Fruit fly (Drosophila melanogaster) whole organism, adult: Measurements from ENCODE around the gene CG10298.
A peak's percentile ranks its signal among the peaks of the same experiment; 100 is the strongest.

Experiments
- CG11617 ChIP-seq: fragments of 200-800 bp; sonication (Bioruptor generic); optimal IDR thresholded peaks from 2 replicates; lab custom pipeline; 2017; ENCODE audit warnings: mild to moderate bottlenecking, missing biosample characterization, missing genetic modification reagents, missing genetic modification characterization
- CG12768 ChIP-seq: fragments of 200-800 bp; sonication (Bioruptor generic); optimal IDR thresholded peaks from 2 replicates; lab custom pipeline; 2017; ENCODE audit warnings: missing biosample characterization, missing genetic modification characterization, mild to moderate bottlenecking, moderate library complexity, missing genetic modification reagents
- CG1620 ChIP-seq: fragments of 200-800 bp; sonication (Bioruptor generic); optimal IDR thresholded peaks from 2 replicates; lab custom pipeline; 2016; ENCODE audit warnings: missing biosample characterization, missing genetic modification characterization
- CG33017 ChIP-seq: fragments of 200-800 bp; sonication (Bioruptor generic); optimal IDR thresholded peaks from 2 replicates; lab custom pipeline; 2018; ENCODE audit warnings: missing biosample characterization, mild to moderate bottlenecking, missing genetic modification characterization, moderate library complexity
- CG5204 ChIP-seq: fragments of 200-800 bp; sonication (Bioruptor generic); optimal IDR thresholded peaks from 2 replicates; lab custom pipeline; 2016; ENCODE audit warnings: missing biosample characterization, missing genetic modification characterization
- CG7045 ChIP-seq: fragments of 200-800 bp; sonication (Bioruptor generic); optimal IDR thresholded peaks from 2 replicates; lab custom pipeline; 2017; ENCODE audit warnings: missing biosample characterization, mild to moderate bottlenecking, missing genetic modification characterization
- CG7101 ChIP-seq: fragments of 200-800 bp; sonication (Bioruptor generic); optimal IDR thresholded peaks from 2 replicates; lab custom pipeline; 2018; ENCODE audit warnings: missing biosample characterization, mild to moderate bottlenecking, missing genetic modification characterization, moderate library complexity
- Clk ChIP-seq: fragments of 200-800 bp; sonication (Bioruptor generic); optimal IDR thresholded peaks from 2 replicates; lab custom pipeline; 2017; ENCODE audit warnings: missing biosample characterization, missing genetic modification characterization
- Crg-1 ChIP-seq: fragments of 200-800 bp; sonication (Bioruptor generic); optimal IDR thresholded peaks from 2 replicates; lab custom pipeline; 2016; ENCODE audit warnings: missing biosample characterization, missing genetic modification characterization
- Hr96 ChIP-seq: fragments of 200-800 bp; sonication (Bioruptor generic); optimal IDR thresholded peaks from 2 replicates; lab custom pipeline; 2016; ENCODE audit warnings: missing biosample characterization, missing genetic modification characterization
- Mnt ChIP-seq: fragments of 200-800 bp; sonication (Bioruptor generic); optimal IDR thresholded peaks from 2 replicates; lab custom pipeline; 2016; ENCODE audit warnings: missing biosample characterization, mild to moderate bottlenecking, missing genetic modification characterization
- bab1 ChIP-seq: fragments of 200-800 bp; sonication (Bioruptor generic); optimal IDR thresholded peaks from 3 replicates; lab custom pipeline; 2019; ENCODE audit warnings: missing biosample characterization, mild to moderate bottlenecking, missing genetic modification characterization, moderate library complexity
- cic ChIP-seq: fragments of 200-800 bp; sonication (Bioruptor generic); optimal IDR thresholded peaks from 2 replicates; lab custom pipeline; 2017; ENCODE audit warnings: missing biosample characterization, mild to moderate bottlenecking, missing genetic modification characterization, moderate library complexity
- cnc ChIP-seq, 2 experiments: fragments of >200 bp; optimal IDR thresholded peaks; 2 replicates each; lab custom pipeline; 2017
- kay ChIP-seq: fragments of 200-800 bp; sonication (Bioruptor generic); peaks from one replicate; lab custom pipeline; 2016; ENCODE audit warnings: missing biosample characterization, missing genetic modification characterization, borderline replicate concordance
- ovo ChIP-seq: fragments of 200-800 bp; sonication (Bioruptor generic); optimal IDR thresholded peaks from 2 replicates; lab custom pipeline; 2016; ENCODE audit warnings: missing biosample characterization, missing genetic modification characterization
- pad ChIP-seq: fragments of 200-800 bp; sonication (Bioruptor generic); optimal IDR thresholded peaks from 3 replicates; lab custom pipeline; 2017; ENCODE audit warnings: missing biosample characterization, missing genetic modification characterization, mild to moderate bottlenecking, moderate library complexity, missing genetic modification reagents
- tj ChIP-seq: fragments of 200-800 bp; sonication (Bioruptor generic); optimal IDR thresholded peaks from 3 replicates; lab custom pipeline; 2017; ENCODE audit warnings: missing biosample characterization, mild to moderate bottlenecking, missing genetic modification characterization, moderate library complexity
- toe ChIP-seq: fragments of 200-800 bp; sonication (Bioruptor generic); optimal IDR thresholded peaks from 2 replicates; lab custom pipeline; 2016; ENCODE audit warnings: missing biosample characterization, missing genetic modification characterization

The CG10298 gene

DNA sequence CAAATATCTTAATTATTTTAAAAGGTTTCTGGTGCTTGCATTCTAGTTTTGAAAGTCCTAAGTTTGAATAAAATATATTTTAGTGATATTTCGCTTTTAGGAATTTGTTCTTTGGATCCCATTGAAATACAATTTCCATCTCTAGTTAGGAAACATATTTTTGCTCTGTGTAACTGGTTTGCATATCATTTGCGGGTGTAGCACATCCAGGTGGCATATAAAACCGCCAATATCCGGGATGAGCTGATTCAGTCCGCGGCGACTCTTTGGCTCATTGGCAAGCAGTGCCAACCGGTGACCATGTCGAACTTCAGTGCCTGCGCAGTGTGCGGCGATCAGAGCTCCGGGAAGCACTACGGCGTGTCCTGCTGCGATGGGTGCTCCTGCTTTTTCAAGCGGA, 6.1 kb downstream of the CG10298 start, which contains the start of gene Hr83:
Gene Hr83, plus strand, starts transcription at position 301 of the 400 bp plus-strand sequence.
- TF ChIP-seq toe (GFP tag; lab: Kevin White, UChicago) = no peak
- TF ChIP-seq pad = no peak
- no peak for TF ChIP-seq CG7101 (tag; lab: Kevin White, UChicago)
- TF ChIP-seq cnc (optimal IDR thresholded peaks at IDR 0.05; lab: Kevin White, UChicago) = no peak
- no peak for TF ChIP-seq ovo (GFP tag; lab: Kevin White, UChicago)
- no peak for TF ChIP-seq Mnt (GFP tag; lab: Kevin White, UChicago)
- no peak for TF ChIP-seq tj (GFP tag; lab: Kevin White, UChicago)
- no peak for TF ChIP-seq cic (GFP tag; lab: Kevin White, UChicago)
- no peak for TF ChIP-seq Crg-1 (GFP tag; lab: Kevin White, UChicago)
- TF ChIP-seq bab1 (GFP tag; lab: Kevin White, UChicago) = no peak
- TF ChIP-seq Hr96 (GFP tag; lab: Kevin White, UChicago) = no peak
- TF ChIP-seq CG5204 (GFP tag; lab: Kevin White, UChicago) = no peak
- TF ChIP-seq Clk = no peak
- no peak for TF ChIP-seq CG7045
- TF ChIP-seq CG12768 = no peak
- no peak for TF ChIP-seq CG1620 (GFP tag; lab: Kevin White, UChicago)
- TF ChIP-seq kay (GFP tag; lab: Kevin White, UChicago) = no peak
- no peak for TF ChIP-seq CG33017 (tag; lab: Kevin White, UChicago)
- no peak for TF ChIP-seq CG11617 (GFP tag; lab: Kevin White, UChicago)

DNA sequence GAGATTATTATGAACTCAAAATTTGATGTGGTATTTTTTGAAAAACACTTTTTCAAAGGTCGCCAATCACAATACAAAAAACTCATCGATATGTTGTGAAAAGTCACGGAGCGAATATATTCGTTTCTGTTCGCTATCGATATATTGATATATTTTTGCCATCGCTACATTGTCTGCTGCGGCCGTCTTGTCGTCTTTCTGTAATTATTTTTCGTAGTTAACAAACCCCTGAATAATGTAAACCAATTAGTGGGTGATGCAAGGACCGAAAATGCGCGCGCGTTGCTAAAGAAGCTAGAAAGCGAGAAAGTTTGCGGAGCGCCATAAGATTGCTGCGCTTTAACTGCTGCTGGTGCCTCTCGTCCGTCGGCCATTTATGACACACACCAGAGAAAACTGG, 8.0 kb downstream of the CG10298 start, which contains the start of gene Pak:
Gene Pak, plus strand, starts transcription at position 142 of the 400 bp plus-strand sequence.
- TF ChIP-seq cic (GFP tag; lab: Kevin White, UChicago) = no peak
- TF ChIP-seq pad = no peak
- no peak for TF ChIP-seq Hr96 (GFP tag; lab: Kevin White, UChicago)
- no peak for TF ChIP-seq tj (GFP tag; lab: Kevin White, UChicago)
- TF ChIP-seq CG1620 (GFP tag; lab: Kevin White, UChicago) = no peak
- TF ChIP-seq CG33017 (tag; lab: Kevin White, UChicago) = no peak
- TF ChIP-seq Crg-1 (GFP tag; lab: Kevin White, UChicago) = no peak
- TF ChIP-seq CG7101 (tag; lab: Kevin White, UChicago) = no peak
- TF ChIP-seq kay (GFP tag; lab: Kevin White, UChicago) = no peak
- TF ChIP-seq Clk = no peak
- no peak for TF ChIP-seq ovo (GFP tag; lab: Kevin White, UChicago)
- TF ChIP-seq Mnt (GFP tag; lab: Kevin White, UChicago) = no peak
- no peak for TF ChIP-seq bab1 (GFP tag; lab: Kevin White, UChicago)
- TF ChIP-seq CG12768 = no peak

DNA sequence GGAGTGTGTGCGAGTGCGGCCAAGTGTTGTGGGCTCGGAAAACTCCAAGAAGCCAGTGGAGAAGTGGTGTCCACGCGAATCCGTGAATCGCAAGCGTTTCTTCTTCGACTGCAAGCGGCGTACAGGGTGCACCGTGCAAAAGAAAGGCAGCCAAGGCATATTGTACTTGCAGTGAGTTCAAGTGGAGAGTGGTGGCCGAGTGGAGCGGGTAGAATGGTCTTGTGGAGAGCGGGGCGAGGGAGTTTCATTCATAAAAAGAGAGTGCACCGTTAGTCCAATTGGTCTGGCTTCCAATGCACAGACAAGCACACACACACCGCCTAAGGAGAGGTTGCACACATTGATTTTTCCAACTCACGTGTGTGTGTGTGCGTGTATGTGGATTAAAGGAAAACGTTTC, 8.4 kb downstream of the CG10298 start:
- no peak for TF ChIP-seq bab1 (GFP tag; lab: Kevin White, UChicago)
- peak; percentile 92 for TF ChIP-seq pad
- peak; percentile 34 for TF ChIP-seq cic (GFP tag; lab: Kevin White, UChicago)

DNA sequence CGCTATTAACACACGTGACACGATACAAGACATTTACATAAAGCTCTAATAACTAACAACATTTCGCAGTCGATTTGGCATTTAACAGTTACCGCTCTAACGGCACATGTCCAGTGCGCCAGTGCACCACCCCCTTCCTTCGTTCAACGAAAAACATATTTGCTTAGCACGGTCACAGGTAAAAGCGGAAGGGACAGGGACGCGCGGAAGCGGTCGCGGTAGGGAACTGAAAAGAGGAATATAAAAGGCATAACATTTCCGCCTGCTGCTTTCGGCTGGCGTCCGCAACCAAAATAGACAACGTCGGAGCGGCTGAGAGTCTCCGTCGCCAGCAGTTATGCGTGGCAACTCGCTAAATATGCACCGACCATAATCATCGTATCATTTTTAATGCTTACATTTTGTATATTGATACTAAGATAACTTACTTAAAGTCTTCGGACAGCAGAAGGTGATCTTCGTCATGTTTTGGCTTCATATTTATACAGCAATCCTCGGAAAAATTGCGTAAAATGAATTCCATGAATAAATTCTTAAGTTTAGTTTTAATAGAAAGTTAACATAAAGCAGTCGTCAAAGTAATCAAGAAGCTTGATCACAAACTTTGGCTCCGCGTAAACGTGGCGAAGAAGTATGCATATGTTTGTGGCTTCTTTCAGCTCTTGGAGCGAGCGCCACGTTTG, 9.0 kb downstream of the CG10298 start:
- TF ChIP-seq ovo (GFP tag; lab: Kevin White, UChicago) (peak; percentile 38), CG33017 (tag; lab: Kevin White, UChicago) (peak; percentile 9), CG7101 (tag; lab: Kevin White, UChicago) (peak; percentile 12), bab1 (GFP tag; lab: Kevin White, UChicago) (no peak), CG12768 (no peak)

DNA sequence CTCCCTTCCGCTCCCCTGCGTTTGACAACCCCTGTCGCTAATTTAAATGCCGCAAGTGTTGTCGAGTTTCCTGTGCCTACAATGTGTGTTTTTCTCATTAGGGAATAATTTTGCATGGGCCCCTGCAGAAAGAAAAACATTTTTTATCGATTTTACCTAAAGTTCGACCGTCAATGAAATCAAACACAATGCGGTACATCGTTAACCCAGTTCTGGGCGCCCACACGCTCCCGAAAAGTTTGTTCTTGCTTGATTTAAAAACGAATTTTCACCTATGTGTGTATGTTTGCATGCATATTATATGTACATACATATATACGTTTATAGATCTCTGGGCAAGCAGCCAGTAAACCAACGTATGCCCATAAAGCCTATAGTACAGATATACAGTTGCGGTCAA, 9.6 kb downstream of the CG10298 start:
- no peak for TF ChIP-seq toe (GFP tag; lab: Kevin White, UChicago)
- TF ChIP-seq CG7101 (tag; lab: Kevin White, UChicago) = no peak
- no peak for TF ChIP-seq kay (GFP tag; lab: Kevin White, UChicago)
- no peak for TF ChIP-seq CG1620 (GFP tag; lab: Kevin White, UChicago)
- TF ChIP-seq tj (GFP tag; lab: Kevin White, UChicago) = no peak
- no peak for TF ChIP-seq Clk
- TF ChIP-seq cic (GFP tag; lab: Kevin White, UChicago) = no peak
- TF ChIP-seq CG33017 (tag; lab: Kevin White, UChicago) = no peak
- TF ChIP-seq pad = no peak
- no peak for TF ChIP-seq CG7045
- TF ChIP-seq ovo (GFP tag; lab: Kevin White, UChicago) = no peak
- no peak for TF ChIP-seq CG12768

DNA sequence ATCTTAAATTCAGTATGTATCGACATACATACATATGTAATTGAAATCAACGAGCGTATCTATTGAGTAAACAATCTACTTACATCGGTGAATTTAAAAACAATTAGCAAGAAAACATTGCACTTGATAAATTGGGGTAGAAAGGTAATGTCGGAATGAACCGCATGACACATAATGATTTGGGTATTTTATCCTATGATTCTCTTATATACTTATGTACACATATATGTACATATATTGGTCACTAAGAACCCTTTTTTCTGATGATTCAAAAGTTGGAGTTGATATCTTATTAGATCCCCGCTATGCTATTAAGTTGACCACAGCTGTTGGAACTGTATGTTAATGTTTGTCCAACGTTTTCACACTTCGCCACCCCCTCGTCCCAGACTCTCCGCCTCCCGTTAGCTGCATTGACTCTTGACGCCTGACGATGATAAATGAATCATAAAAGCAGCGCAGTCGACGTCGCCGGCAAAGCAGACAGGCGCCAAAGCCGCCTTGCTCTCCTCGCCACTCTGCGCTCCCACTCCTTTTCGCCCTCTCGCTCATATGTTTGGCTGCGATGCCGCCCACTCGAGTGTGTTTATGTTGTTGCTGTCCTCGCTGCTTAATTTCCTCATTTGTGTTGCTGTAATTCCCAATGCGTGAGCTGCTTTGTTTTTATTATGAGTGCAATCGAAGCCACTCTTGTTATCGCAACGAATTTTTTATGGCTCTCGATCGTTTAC, 10.3 kb downstream of the CG10298 start:
- TF ChIP-seq toe (GFP tag; lab: Kevin White, UChicago) (no peak), ovo (GFP tag; lab: Kevin White, UChicago) (peak; percentile 26), pad (peak; percentile 11), kay (GFP tag; lab: Kevin White, UChicago) (peak; percentile 84), CG5204 (GFP tag; lab: Kevin White, UChicago) (peak; percentile 35)
